Worm (Caenorhabditis elegans) whole organism, L4/young adult: ENCODE results near the gene ZK1240.8.

Experiments
- dao-5 ChIP-seq: sonication (generic microtip); optimal IDR thresholded peaks from 2 replicates; lab custom pipeline; 2016; ENCODE audit warnings: missing genotype, missing genetic modification characterization, moderate library complexity, missing compliant biosample characterization
- him-1 ChIP-seq: sonication (generic microtip); optimal IDR thresholded peaks from 2 replicates; lab custom pipeline; 2016; ENCODE audit warnings: missing genotype, missing genetic modification reagents, missing genetic modification characterization, missing compliant biosample characterization

DNA sequence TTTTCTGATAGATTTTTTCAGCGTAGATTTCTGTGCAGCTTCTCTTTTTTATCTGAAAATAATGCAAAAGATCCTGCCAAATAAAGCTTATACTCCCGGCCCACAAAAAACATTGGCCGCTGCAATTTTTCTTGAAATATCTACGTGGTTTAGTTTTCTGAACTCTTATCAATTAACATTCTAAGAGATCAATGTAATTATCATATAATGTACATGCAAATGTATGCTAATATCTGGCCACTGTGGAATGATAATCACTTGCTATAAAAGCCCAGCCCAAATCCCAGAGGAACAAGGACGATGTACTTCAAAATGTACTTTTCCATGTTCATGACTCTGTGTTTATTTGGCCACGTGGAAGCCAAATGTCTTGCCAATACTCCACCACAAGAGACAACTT is 25.6 kb upstream of the ZK1240.8 start, which contains the start of gene F43C11.2:
- TF ChIP-seq him-1 (tag; lab: Kevin White, UChicago) (no peak), dao-5 (tag; lab: Kevin White, UChicago) (no peak)
